Fruit fly (Drosophila melanogaster) whole organism, embryonic: ENCODE measurements around the gene na.

Source experiments
- ATbp ChIP-seq: fragments of 200-800 bp; sonication (Bioruptor generic); optimal IDR thresholded peaks from 2 replicates; lab custom pipeline; 2017; ENCODE audit warnings: missing biosample characterization, mild to moderate bottlenecking, missing genetic modification characterization, missing genetic modification reagents
- Abd-B ChIP-seq: fragments of 200-800 bp; sonication (Bioruptor generic); optimal IDR thresholded peaks from 2 replicates; lab custom pipeline; 2018; ENCODE audit warnings: missing biosample characterization, mild to moderate bottlenecking, missing genetic modification characterization, moderate library complexity
- Atf3 ChIP-seq: fragments of 200-800 bp; sonication (Bioruptor generic); optimal IDR thresholded peaks from 3 replicates; lab custom pipeline; 2016; ENCODE audit warnings: missing biosample characterization, missing genetic modification characterization
- CG10321 ChIP-seq: fragments of 200-800 bp; sonication (Bioruptor generic); IDR thresholded peaks from 2 replicates; pipeline ENCODE4 v1.3.6; 2022; ENCODE audit warnings: missing biosample characterization, missing genetic modification characterization
- CG10431 ChIP-seq: fragments of 200-800 bp; sonication (Bioruptor generic); optimal IDR thresholded peaks from 3 replicates; lab custom pipeline; 2018; ENCODE audit warnings: missing biosample characterization, mild to moderate bottlenecking, missing genetic modification characterization
- CG12391 ChIP-seq: fragments of 200-800 bp; sonication (Bioruptor generic); optimal IDR thresholded peaks from 3 replicates; lab custom pipeline; 2018; ENCODE audit warnings: missing biosample characterization, mild to moderate bottlenecking, missing genetic modification characterization, moderate library complexity
- CG12659 ChIP-seq: fragments of 200-800 bp; sonication (Bioruptor generic); optimal IDR thresholded peaks from 3 replicates; lab custom pipeline; 2017; ENCODE audit warnings: mild to moderate bottlenecking, missing biosample characterization, missing genetic modification reagents, missing genetic modification characterization
- CG13775 ChIP-seq: fragments of 200-800 bp; sonication (Bioruptor generic); optimal IDR thresholded peaks from 3 replicates; lab custom pipeline; 2017; ENCODE audit warnings: missing biosample characterization, mild to moderate bottlenecking, missing genetic modification characterization
- CG14014 ChIP-seq: fragments of 200-800 bp; sonication (Bioruptor generic); IDR thresholded peaks from 2 replicates; pipeline ENCODE4 v1.3.6; 2022; ENCODE audit warnings: missing biosample characterization, missing genetic modification characterization
- CG15514 ChIP-seq: fragments of 200-800 bp; sonication (Bioruptor generic); optimal IDR thresholded peaks from 3 replicates; lab custom pipeline; 2017; ENCODE audit warnings: missing biosample characterization, missing genetic modification characterization, mild to moderate bottlenecking, moderate library complexity, missing genetic modification reagents
- CG1647 ChIP-seq: fragments of 200-800 bp; sonication (Bioruptor generic); optimal IDR thresholded peaks from 3 replicates; lab custom pipeline; 2016; ENCODE audit warnings: missing biosample characterization, missing genetic modification characterization
- CG16813 ChIP-seq: fragments of 200-800 bp; sonication (Bioruptor generic); IDR thresholded peaks from 3 replicates; pipeline ENCODE4 v1.3.6; 2022; ENCODE audit warnings: missing biosample characterization, missing genetic modification characterization; ENCODE audit not compliant: partially characterized antibody
- CG17612 ChIP-seq: fragments of 200-800 bp; sonication (Bioruptor generic); IDR thresholded peaks from 2 replicates; pipeline ENCODE4 v1.3.6; 2022; ENCODE audit warnings: missing biosample characterization, missing genetic modification characterization
- CG17802 ChIP-seq: fragments of 200-800 bp; sonication (Bioruptor generic); optimal IDR thresholded peaks from 2 replicates; lab custom pipeline; 2018; ENCODE audit warnings: missing biosample characterization, mild to moderate bottlenecking, missing genetic modification characterization, moderate library complexity
- CG2875 ChIP-seq: fragments of 200-800 bp; sonication (Bioruptor generic); optimal IDR thresholded peaks from 2 replicates; lab custom pipeline; 2017; ENCODE audit warnings: missing biosample characterization, mild to moderate bottlenecking, missing genetic modification characterization, missing genetic modification reagents
- CG34376 ChIP-seq: fragments of 200-800 bp; sonication (Bioruptor generic); optimal IDR thresholded peaks from 2 replicates; lab custom pipeline; 2018; ENCODE audit warnings: missing biosample characterization, mild to moderate bottlenecking, missing genetic modification characterization
- CG42726 ChIP-seq: fragments of 200-800 bp; sonication (Bioruptor generic); IDR thresholded peaks from 2 replicates; pipeline ENCODE4 v1.3.6; 2022; ENCODE audit warnings: missing biosample characterization, missing genetic modification characterization; ENCODE audit not compliant: partially characterized antibody
- CG7963 ChIP-seq: fragments of 200-800 bp; sonication (Bioruptor generic); IDR thresholded peaks from 3 replicates; pipeline ENCODE4 v1.3.6; 2022; ENCODE audit warnings: missing biosample characterization, missing genetic modification characterization; ENCODE audit not compliant: partially characterized antibody
- CG7987 ChIP-seq: fragments of 200-800 bp; sonication (Bioruptor generic); optimal IDR thresholded peaks from 2 replicates; lab custom pipeline; 2018; ENCODE audit warnings: missing biosample characterization, mild to moderate bottlenecking, missing genetic modification characterization, moderate library complexity
- CG9215 ChIP-seq: fragments of 200-800 bp; sonication (Bioruptor generic); IDR thresholded peaks from 2 replicates; pipeline ENCODE4 v1.3.6; 2022; ENCODE audit warnings: missing biosample characterization, missing genetic modification characterization
- CHES-1-like ChIP-seq: fragments of 200-800 bp; sonication (Bioruptor generic); optimal IDR thresholded peaks from 2 replicates; lab custom pipeline; 2016; ENCODE audit warnings: missing biosample characterization, missing genetic modification characterization
- CTCF ChIP-seq: fragments of 200-800 bp; sonication (Bioruptor generic); optimal IDR thresholded peaks from 2 replicates; lab custom pipeline; 2017; ENCODE audit warnings: missing biosample characterization, mild to moderate bottlenecking, missing genetic modification characterization, moderate library complexity
- Camta ChIP-seq: fragments of 200-800 bp; sonication (Bioruptor generic); optimal IDR thresholded peaks from 2 replicates; lab custom pipeline; 2016; ENCODE audit warnings: missing biosample characterization, missing genetic modification characterization
- Chrac-16 ChIP-seq: fragments of 200-800 bp; sonication (Bioruptor generic); optimal IDR thresholded peaks from 3 replicates; lab custom pipeline; 2016; ENCODE audit warnings: missing biosample characterization, missing genetic modification characterization
- CrebB ChIP-seq: fragments of 200-800 bp; sonication (Bioruptor generic); optimal IDR thresholded peaks from 3 replicates; lab custom pipeline; 2018; ENCODE audit warnings: missing biosample characterization, mild to moderate bottlenecking, missing genetic modification characterization
- D19B ChIP-seq: fragments of 200-800 bp; sonication (Bioruptor generic); optimal IDR thresholded peaks from 2 replicates; lab custom pipeline; 2017; ENCODE audit warnings: missing biosample characterization, mild to moderate bottlenecking, missing genetic modification characterization
- Dip2 ChIP-seq: fragments of 200-800 bp; sonication (Bioruptor generic); IDR thresholded peaks from 2 replicates; pipeline ENCODE4 v1.3.6; 2022; ENCODE audit warnings: missing biosample characterization, missing genetic modification characterization
- Dp ChIP-seq: fragments of 200-800 bp; sonication (Bioruptor generic); optimal IDR thresholded peaks from 2 replicates; lab custom pipeline; 2018; ENCODE audit warnings: missing biosample characterization, mild to moderate bottlenecking, missing genetic modification characterization, moderate library complexity
- Gug ChIP-seq: fragments of 200-800 bp; sonication (Bioruptor generic); IDR thresholded peaks from 4 replicates; pipeline ENCODE4 v1.3.6; 2022; ENCODE audit warnings: missing biosample characterization, missing genetic modification characterization
- Hmx ChIP-seq: fragments of 200-800 bp; sonication (Bioruptor generic); optimal IDR thresholded peaks from 2 replicates; lab custom pipeline; 2016; ENCODE audit warnings: missing biosample characterization, missing genetic modification characterization
- Max ChIP-seq: fragments of 200-800 bp; sonication (Bioruptor generic); optimal IDR thresholded peaks from 2 replicates; lab custom pipeline; 2016; ENCODE audit warnings: missing biosample characterization, mild to moderate bottlenecking, missing genetic modification characterization
- Meics ChIP-seq: fragments of 200-800 bp; sonication (Bioruptor generic); optimal IDR thresholded peaks from 2 replicates; lab custom pipeline; 2017; ENCODE audit warnings: missing biosample characterization, mild to moderate bottlenecking, missing genetic modification characterization
- Mes4 ChIP-seq: fragments of 200-800 bp; sonication (Bioruptor generic); optimal IDR thresholded peaks from 2 replicates; lab custom pipeline; 2016; ENCODE audit warnings: missing biosample characterization, missing genetic modification characterization
- Myb ChIP-seq: fragments of 200-800 bp; sonication (Bioruptor generic); optimal IDR thresholded peaks from 2 replicates; lab custom pipeline; 2016; ENCODE audit warnings: missing biosample characterization, missing genetic modification characterization
- Ptx1 ChIP-seq: fragments of 200-800 bp; sonication (Bioruptor generic); IDR thresholded peaks from 2 replicates; pipeline ENCODE4 v1.3.6; 2022; ENCODE audit warnings: missing biosample characterization, missing genetic modification characterization
- az2 ChIP-seq: fragments of 200-800 bp; sonication (Bioruptor generic); optimal IDR thresholded peaks from 3 replicates; lab custom pipeline; 2016; ENCODE audit warnings: missing biosample characterization, missing genetic modification characterization
- cas ChIP-seq: fragments of 200-800 bp; sonication (Bioruptor generic); IDR thresholded peaks from 2 replicates; pipeline ENCODE4 v1.3.6; 2022; ENCODE audit warnings: missing biosample characterization, missing genetic modification characterization
- dan ChIP-seq: fragments of 200-800 bp; sonication (Bioruptor generic); IDR thresholded peaks from 2 replicates; pipeline ENCODE4 v1.3.6; 2022; ENCODE audit warnings: missing biosample characterization, missing genetic modification characterization
- esg ChIP-seq: fragments of 200-800 bp; sonication (Bioruptor generic); conservative IDR thresholded peaks from 2 replicates; pipeline ENCODE4 v1.3.6; 2022; ENCODE audit warnings: missing biosample characterization, missing genetic modification characterization
- fd3F ChIP-seq: fragments of 200-800 bp; sonication (Bioruptor generic); optimal IDR thresholded peaks from 2 replicates; lab custom pipeline; 2018; ENCODE audit warnings: missing biosample characterization, mild to moderate bottlenecking, missing genetic modification characterization, moderate library complexity
- gsb-n ChIP-seq: fragments of 200-800 bp; sonication (Bioruptor generic); optimal IDR thresholded peaks from 3 replicates; lab custom pipeline; 2018; ENCODE audit warnings: missing biosample characterization, mild to moderate bottlenecking, missing genetic modification characterization
- gt ChIP-seq: fragments of 200-800 bp; sonication (Bioruptor generic); IDR thresholded peaks from 2 replicates; pipeline ENCODE4 v1.3.6; 2022; ENCODE audit warnings: missing biosample characterization, missing genetic modification characterization
- hkb ChIP-seq, 2 experiments: fragments of 200-800 bp in 1 of 2; fragments of >200 bp in 1 of 2; sonication (Bioruptor generic) in 1 of 2; IDR thresholded peaks in 1 of 2; optimal IDR thresholded peaks in 1 of 2; 2 replicates each; pipeline versions ENCODE4 v1.3.6 to Lab custom; 2017 to 2022; ENCODE audit warnings: missing biosample characterization in 1 of 2, missing genetic modification characterization in 1 of 2
- jigr1 ChIP-seq: fragments of 200-800 bp; sonication (Bioruptor generic); IDR thresholded peaks from 3 replicates; pipeline ENCODE4 v1.3.6; 2022; ENCODE audit warnings: missing biosample characterization, missing genetic modification characterization
- pzg ChIP-seq: fragments of 200-800 bp; sonication (Bioruptor generic); optimal IDR thresholded peaks from 3 replicates; lab custom pipeline; 2018; ENCODE audit warnings: missing biosample characterization, mild to moderate bottlenecking, missing genetic modification characterization, moderate library complexity
- sens ChIP-seq: fragments of 200-800 bp; sonication (Bioruptor generic); peaks from one replicate; lab custom pipeline; 2016; ENCODE audit warnings: missing biosample characterization, missing genetic modification characterization
- sna ChIP-seq: fragments of 200-800 bp; sonication (Bioruptor generic); IDR thresholded peaks from 2 replicates; pipeline ENCODE4 v1.3.6; 2022; ENCODE audit warnings: missing biosample characterization, missing genetic modification characterization; ENCODE audit not compliant: partially characterized antibody
- so ChIP-seq: fragments of 200-800 bp; sonication (Bioruptor generic); IDR thresholded peaks from 3 replicates; pipeline ENCODE4 v1.3.6; 2022; ENCODE audit warnings: missing biosample characterization, missing genetic modification characterization
- tap ChIP-seq: fragments of 200-800 bp; optimal IDR thresholded peaks from 3 replicates; lab custom pipeline; 2019; ENCODE audit warnings: missing biosample characterization, mild to moderate bottlenecking, missing genetic modification characterization, moderate library complexity
- tx ChIP-seq: fragments of 200-800 bp; sonication (Bioruptor generic); optimal IDR thresholded peaks from 2 replicates; lab custom pipeline; 2016; ENCODE audit warnings: missing biosample characterization, missing genetic modification characterization

Gene na

dm6 chrX:14237873-14238394 is 28.2 kb upstream of the na start, which contains the start of the genes Fbxl4 and Dus2 (continued):
- TF ChIP-seq CG34376 (GFP tag; lab: Kevin White, UChicago) (peak; percentile 87), CG13775 (GFP tag; lab: Kevin White, UChicago) (peak; percentile 96), sna (no peak), CG14014 (GFP tag; lab: Robert Waterston, UW) (peak; percentile 88), Max (GFP tag; lab: Kevin White, UChicago) (peak; percentile 92), Myb (GFP tag; lab: Kevin White, UChicago) (peak; percentile 75), Atf3 (peak; percentile 90), CG9215 (GFP tag; lab: Robert Waterston, UW) (peak; percentile 84), sens (peak; percentile 98), CG15514 (peak; percentile 76), fd3F (GFP tag; lab: Kevin White, UChicago) (peak; percentile 85), hkb (optimal IDR thresholded peaks at IDR 0.05; lab: Kevin White, UChicago) (peak; percentile 90), hkb (GFP tag; IDR thresholded peaks at IDR 0.05; lab: Robert Waterston, UW) (peak; percentile 89), cas (GFP tag; lab: Robert Waterston, UW) (peak; percentile 79), Abd-B (GFP tag; lab: Kevin White, UChicago) (peak; percentile 92), CG2875 (GFP tag; lab: Kevin White, UChicago) (peak; percentile 82), tx (GFP tag; lab: Kevin White, UChicago) (peak; percentile 92), CG7963 (GFP tag; lab: Robert Waterston, UW) (no peak; the same call in 2 of the 3 replicates), jigr1 (peak; percentile 76), pzg (peak; percentile 37), CG42726 (GFP tag; lab: Robert Waterston, UW) (no peak), esg (GFP tag; lab: Robert Waterston, UW) (peak; percentile 93), so (GFP tag; lab: Robert Waterston, UW) (peak; percentile 88), Gug (GFP tag; lab: Robert Waterston, UW) (peak; percentile 97), az2 (peak; percentile 95), Dip2 (0 out of 2 replicates have a peak, but pooled peaks have one; percentile 15), dan (GFP tag; lab: Robert Waterston, UW) (peak; percentile 87), CrebB (tag; lab: Kevin White, UChicago) (peak; percentile 74), CG16813 (GFP tag; lab: Robert Waterston, UW) (peak; percentile 35; the same call in 1 of the 3 replicates), CG17612 (GFP tag; lab: Robert Waterston, UW) (peak; percentile 77), gt (GFP tag; lab: Robert Waterston, UW) (peak; percentile 89), CG17802 (tag; lab: Kevin White, UChicago) (peak; percentile 77), gsb-n (tag; lab: Kevin White, UChicago) (peak; percentile 75), CG1647 (GFP tag; lab: Kevin White, UChicago) (peak; percentile 90), Chrac-16 (GFP tag; lab: Kevin White, UChicago) (peak; percentile 94), CHES-1-like (GFP tag; lab: Kevin White, UChicago) (peak; percentile 89), D19B (GFP tag; lab: Kevin White, UChicago) (no peak), CG10321 (GFP tag; lab: Robert Waterston, UW) (peak; percentile 62), Camta (GFP tag; lab: Kevin White, UChicago) (peak; percentile 87), CG7987 (GFP tag; lab: Kevin White, UChicago) (peak; percentile 71), Dp (peak; percentile 27), CG10431 (GFP tag; lab: Kevin White, UChicago) (peak; percentile 66), tap (tag; lab: Kevin White, UChicago) (peak; percentile 78), Ptx1 (GFP tag; lab: Robert Waterston, UW) (peak; percentile 94), Meics (GFP tag; lab: Kevin White, UChicago) (peak; percentile 91), Mes4 (GFP tag; lab: Kevin White, UChicago) (peak; percentile 89), Hmx (peak; percentile 84), CG12391 (peak; percentile 94), CTCF (GFP tag; lab: Kevin White, UChicago) (peak; percentile 24), ATbp (GFP tag; lab: Kevin White, UChicago) (peak; percentile 77), CG12659 (peak; percentile 94)
